Worm (Caenorhabditis elegans): ENCODE measurements around the gene clc-5.

Gene clc-5

DNA sequence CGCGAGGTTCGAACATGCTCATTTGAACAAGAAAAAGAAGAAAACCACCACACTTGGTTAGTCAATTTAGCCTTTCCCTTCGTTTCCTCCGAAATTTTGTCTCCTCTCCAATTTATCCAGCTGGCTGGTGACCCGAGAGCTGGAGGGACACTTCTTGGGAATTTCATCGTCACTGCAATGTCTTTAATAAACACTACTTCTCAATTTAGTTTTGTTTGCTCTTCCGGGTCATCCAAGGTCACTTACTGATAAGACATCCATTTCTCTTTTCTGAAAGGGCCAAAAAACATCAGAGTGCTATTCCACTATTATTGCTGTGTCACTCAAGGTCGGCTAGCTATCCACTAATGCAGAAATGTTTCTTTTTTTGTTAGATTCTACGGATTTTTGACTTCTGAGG, 28.0 kb upstream of the clc-5 start, which contains the start of gene C10A4.3:
C10A4.3 (plus strand) TSS at position 301 of the 400 bp plus-strand sequence.
- TF ChIP-seq hmbx-1 (tag; optimal IDR thresholded peaks at IDR 0.05) (no peak), hmg-4 (GFP tag; optimal IDR thresholded peaks at IDR 0.05) (no peak), ets-7 (tag; optimal IDR thresholded peaks at IDR 0.05) (no peak), B0310.2 (tag; optimal IDR thresholded peaks at IDR 0.05) (no peak)

DNA sequence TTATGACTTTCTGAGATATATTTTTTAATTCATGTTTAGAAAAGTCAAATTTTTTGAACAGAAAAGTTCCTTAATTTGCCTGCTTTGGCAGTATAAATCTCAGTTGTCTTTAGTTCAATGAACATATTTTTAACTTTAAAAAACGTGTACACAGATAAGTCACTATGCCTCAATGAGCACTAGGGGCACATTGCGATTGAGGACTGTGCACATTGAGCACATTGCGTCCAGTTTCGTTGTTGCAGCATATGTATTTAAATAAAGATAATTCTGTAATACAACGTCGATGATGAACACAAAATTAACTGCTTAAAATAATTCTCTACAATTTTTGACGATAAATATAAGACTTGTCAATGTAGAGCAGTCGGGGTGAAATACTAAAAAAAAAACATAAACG, 25.6 kb upstream of the clc-5 start:
- TF ChIP-seq F13C5.2 (tag; optimal IDR thresholded peaks at IDR 0.05) (no peak), ceh-36 (tag; optimal IDR thresholded peaks at IDR 0.05) (no peak), ets-7 (tag; optimal IDR thresholded peaks at IDR 0.05) (no peak), pes-1 (GFP tag; IDR thresholded peaks at IDR 0.05) (no peak), hmg-4 (GFP tag; optimal IDR thresholded peaks at IDR 0.05) (no peak), B0310.2 (tag; optimal IDR thresholded peaks at IDR 0.05) (no peak), flt-1 (GFP tag; IDR thresholded peaks at IDR 0.05) (no peak), scrt-1 (GFP tag; IDR thresholded peaks at IDR 0.05) (no peak), hmbx-1 (tag; optimal IDR thresholded peaks at IDR 0.05) (no peak), tbx-11 (GFP tag; IDR thresholded peaks at IDR 0.05) (no peak)

DNA sequence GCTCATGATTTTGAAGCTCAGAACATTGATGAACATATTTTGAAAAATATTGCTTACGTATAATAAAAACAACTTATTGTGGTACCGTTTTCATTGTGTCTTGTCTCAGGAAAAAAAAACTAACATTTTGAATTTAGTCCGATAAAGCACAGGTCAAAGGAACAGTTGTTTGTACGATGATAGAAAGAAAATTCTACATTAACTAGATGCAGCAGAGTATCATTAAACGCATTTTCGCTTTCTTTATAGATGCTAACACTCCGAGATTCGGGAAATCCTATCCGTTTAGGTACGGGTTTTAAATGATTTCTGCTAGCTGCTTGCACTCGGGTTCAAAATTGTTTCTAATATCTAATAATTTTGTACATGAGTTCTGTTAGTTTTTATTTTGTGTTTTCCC, 24.3 kb upstream of the clc-5 start:
- TF ChIP-seq flt-1 (GFP tag; IDR thresholded peaks at IDR 0.05): no peak
- TF ChIP-seq pes-1 (GFP tag; IDR thresholded peaks at IDR 0.05): no peak
- TF ChIP-seq aly-1 (tag; optimal IDR thresholded peaks at IDR 0.05): no peak
- no peak for TF ChIP-seq ceh-36 (tag; optimal IDR thresholded peaks at IDR 0.05)
- no peak for TF ChIP-seq scrt-1 (GFP tag; IDR thresholded peaks at IDR 0.05)
- TF ChIP-seq tbx-37 (GFP tag; conservative IDR thresholded peaks at IDR 0.05): no peak
- no peak for TF ChIP-seq F13C5.2 (tag; optimal IDR thresholded peaks at IDR 0.05)
- TF ChIP-seq hmbx-1 (tag; optimal IDR thresholded peaks at IDR 0.05): no peak
- no peak for TF ChIP-seq sea-1 (GFP tag; conservative IDR thresholded peaks at IDR 0.05)

DNA sequence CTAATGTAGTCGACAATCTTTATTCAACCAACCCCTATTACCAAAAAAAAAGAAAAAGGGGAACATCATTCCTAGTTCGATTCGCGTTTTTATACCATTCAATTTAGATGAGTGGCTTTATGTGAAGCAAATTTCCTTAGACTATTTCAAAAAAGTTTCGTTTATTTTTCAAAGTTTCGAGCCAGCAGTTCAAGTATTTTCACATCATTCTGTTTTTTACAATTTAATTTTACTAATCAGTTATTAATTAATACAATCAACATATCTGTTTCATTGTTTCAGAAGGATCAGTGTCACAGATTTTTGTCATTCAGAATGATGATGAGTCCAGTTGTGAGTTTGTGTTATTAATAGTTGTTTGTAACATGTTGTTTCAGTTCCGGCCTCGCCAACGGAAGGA, 23.4 kb upstream of the clc-5 start, which contains the start of gene C10A4.2:
C10A4.2 (plus strand) TSS at position 301 of the 400 bp plus-strand sequence.
- TF ChIP-seq F13C5.2 (tag; optimal IDR thresholded peaks at IDR 0.05): no peak

DNA sequence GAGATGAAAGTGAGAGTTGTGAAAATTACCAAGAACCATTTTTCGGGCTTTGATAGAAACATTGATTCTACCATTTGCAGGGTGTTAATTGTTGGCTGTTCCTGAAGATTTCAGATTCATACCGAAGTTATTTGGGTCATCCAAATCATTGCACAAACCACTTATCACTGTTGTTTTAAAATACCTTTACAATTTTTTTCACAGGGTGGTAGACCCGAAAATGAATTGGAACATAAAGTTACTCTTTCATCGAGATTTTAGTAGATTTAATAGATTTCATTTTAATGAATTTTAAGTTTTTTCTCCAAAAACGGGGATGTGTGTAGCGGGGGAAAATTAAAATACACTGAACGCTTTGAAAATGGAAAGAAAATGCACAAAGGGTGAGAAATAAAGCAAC, 17.9 kb upstream of the clc-5 start, which contains the start of gene C10A4.7:
C10A4.7 (minus strand) TSS at position 101 of the 400 bp plus-strand sequence.
- TF ChIP-seq flt-1 (GFP tag; IDR thresholded peaks at IDR 0.05): no peak
- TF ChIP-seq B0310.2 (tag; optimal IDR thresholded peaks at IDR 0.05): no peak
- TF ChIP-seq ets-7 (tag; optimal IDR thresholded peaks at IDR 0.05): no peak

DNA sequence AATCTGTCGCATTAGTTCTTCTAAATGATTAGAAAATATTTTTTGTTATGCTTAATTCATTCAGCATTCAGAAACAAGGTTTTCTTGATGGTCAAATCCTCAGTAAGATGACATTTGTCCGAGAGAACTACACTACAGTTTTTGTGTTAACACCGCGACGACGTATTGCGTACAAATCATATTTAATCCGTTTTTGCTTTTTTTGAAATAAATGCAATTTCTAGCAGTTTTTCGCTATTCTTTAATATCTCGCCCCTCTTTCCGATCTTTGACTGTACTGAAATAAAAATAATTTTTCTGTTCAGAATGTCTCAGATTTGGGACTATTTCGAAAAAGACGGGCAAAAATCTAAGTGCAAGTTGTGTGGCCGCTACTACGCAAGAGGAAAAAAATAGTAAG, 17.3 kb upstream of the clc-5 start, which contains the start of gene C10A4.1:
C10A4.1 (plus strand) TSS at position 301 of the 400 bp plus-strand sequence.
- no peak for TF ChIP-seq tbx-37 (GFP tag; conservative IDR thresholded peaks at IDR 0.05)
- no peak for TF ChIP-seq ceh-13 (GFP tag; optimal IDR thresholded peaks at IDR 0.05)
- no peak for TF ChIP-seq tbx-11 (GFP tag; IDR thresholded peaks at IDR 0.05)
- no peak for TF ChIP-seq hmbx-1 (tag; optimal IDR thresholded peaks at IDR 0.05)
- no peak for TF ChIP-seq hnd-1 (tag; optimal IDR thresholded peaks at IDR 0.05)
- TF ChIP-seq scrt-1 (GFP tag; IDR thresholded peaks at IDR 0.05): no peak
- no peak for TF ChIP-seq flt-1 (GFP tag; IDR thresholded peaks at IDR 0.05)
- TF ChIP-seq tra-4 (tag; optimal IDR thresholded peaks at IDR 0.05): no peak
- TF ChIP-seq hmg-4 (GFP tag; optimal IDR thresholded peaks at IDR 0.05): no peak
- no peak for TF ChIP-seq ets-7 (tag; optimal IDR thresholded peaks at IDR 0.05)

DNA sequence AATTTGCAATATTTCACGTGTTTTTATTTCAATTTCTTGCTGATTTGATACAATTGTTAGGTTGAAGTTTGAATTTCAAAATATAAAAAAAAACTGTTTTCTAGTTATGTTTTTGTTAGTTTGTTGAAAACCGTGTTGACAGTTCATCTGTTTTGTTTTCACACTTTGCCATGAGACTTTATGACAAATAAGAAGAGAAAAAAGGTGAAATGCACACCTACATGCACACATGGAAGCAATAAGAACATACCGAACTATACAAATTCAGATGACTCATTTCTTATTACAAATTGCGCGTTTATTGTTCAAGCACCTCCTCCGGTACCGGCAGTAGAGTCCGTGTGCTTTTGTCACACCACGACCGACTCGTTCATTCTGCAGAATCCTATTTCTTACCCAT, 12.8 kb upstream of the clc-5 start, which contains the start of gene C10A4.9:
C10A4.9 (plus strand) TSS at position 301 of the 400 bp plus-strand sequence.
- TF ChIP-seq B0310.2 (tag; optimal IDR thresholded peaks at IDR 0.05): no peak
- no peak for TF ChIP-seq scrt-1 (GFP tag; IDR thresholded peaks at IDR 0.05)
- no peak for TF ChIP-seq hnd-1 (tag; optimal IDR thresholded peaks at IDR 0.05)
- TF ChIP-seq tbx-37 (GFP tag; conservative IDR thresholded peaks at IDR 0.05): no peak
- no peak for TF ChIP-seq tbx-11 (GFP tag; IDR thresholded peaks at IDR 0.05)
- TF ChIP-seq pes-1 (GFP tag; IDR thresholded peaks at IDR 0.05): no peak
- TF ChIP-seq hmbx-1 (tag; optimal IDR thresholded peaks at IDR 0.05): no peak
- no peak for TF ChIP-seq ceh-13 (GFP tag; optimal IDR thresholded peaks at IDR 0.05)
- TF ChIP-seq hmg-4 (GFP tag; optimal IDR thresholded peaks at IDR 0.05): no peak
- no peak for TF ChIP-seq flt-1 (GFP tag; IDR thresholded peaks at IDR 0.05)
- no peak for TF ChIP-seq ama-1 (optimal IDR thresholded peaks at IDR 0.05)
- TF ChIP-seq ceh-36 (tag; optimal IDR thresholded peaks at IDR 0.05): no peak

DNA sequence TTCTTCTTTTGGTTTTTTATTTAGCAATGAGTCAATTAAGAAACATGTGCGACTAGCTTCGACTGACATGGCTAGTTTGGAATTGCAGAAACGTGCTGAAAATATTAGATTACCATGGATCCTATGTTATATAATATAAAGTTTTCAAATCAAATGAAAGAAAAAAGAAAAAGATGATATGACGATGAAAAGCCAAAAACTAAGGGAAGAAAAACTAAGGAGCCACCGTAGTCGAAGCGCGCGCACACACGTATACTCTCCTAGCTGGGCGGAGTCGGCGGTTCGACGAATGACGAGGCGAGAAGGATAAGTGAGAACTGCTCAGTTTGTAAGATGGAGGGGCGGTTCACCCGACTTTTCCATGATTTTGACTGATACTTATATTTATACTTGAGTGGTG, 8.6 kb upstream of the clc-5 start, which contains the start of gene mnm-2:
mnm-2 (minus strand) TSS at position 101 of the 400 bp plus-strand sequence.
- TF ChIP-seq ama-1 (optimal IDR thresholded peaks at IDR 0.05): no peak
- no peak for TF ChIP-seq aly-1 (tag; optimal IDR thresholded peaks at IDR 0.05)
- TF ChIP-seq tbx-37 (GFP tag; conservative IDR thresholded peaks at IDR 0.05): no peak
- no peak for TF ChIP-seq B0310.2 (tag; optimal IDR thresholded peaks at IDR 0.05)
- TF ChIP-seq F13C5.2 (tag; optimal IDR thresholded peaks at IDR 0.05): no peak
- no peak for TF ChIP-seq ceh-13 (GFP tag; optimal IDR thresholded peaks at IDR 0.05)
- no peak for TF ChIP-seq scrt-1 (GFP tag; IDR thresholded peaks at IDR 0.05)
- TF ChIP-seq ceh-36 (tag; optimal IDR thresholded peaks at IDR 0.05): no peak
- no peak for TF ChIP-seq flt-1 (GFP tag; IDR thresholded peaks at IDR 0.05)
- no peak for TF ChIP-seq hmg-4 (GFP tag; optimal IDR thresholded peaks at IDR 0.05)
- TF ChIP-seq ets-7 (tag; optimal IDR thresholded peaks at IDR 0.05): no peak
- no peak for TF ChIP-seq sea-1 (GFP tag; conservative IDR thresholded peaks at IDR 0.05)

DNA sequence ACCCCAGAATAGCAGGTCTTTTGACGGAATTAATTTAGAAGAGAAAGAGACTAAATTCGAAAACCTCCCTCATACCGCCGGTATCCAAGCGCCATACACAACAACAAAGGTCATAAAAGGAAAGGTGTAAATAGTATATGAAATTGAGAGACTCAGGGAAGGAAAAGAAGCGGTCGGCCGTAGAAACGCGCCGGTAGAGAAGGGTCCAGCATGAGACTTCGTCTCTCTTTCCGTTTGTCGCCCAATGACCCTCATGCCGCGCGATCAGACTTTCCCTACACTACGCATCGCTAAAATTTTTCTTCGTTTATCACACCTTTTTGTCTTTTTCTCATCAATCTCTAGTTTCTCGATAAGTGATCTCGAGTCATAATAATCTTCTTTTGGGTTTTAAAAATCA, 2.9 kb upstream of the clc-5 start:
- no peak for TF ChIP-seq sea-1 (GFP tag; conservative IDR thresholded peaks at IDR 0.05)
- TF ChIP-seq ceh-13 (GFP tag; optimal IDR thresholded peaks at IDR 0.05): no peak
